Fruit fly (Drosophila melanogaster) whole organism, embryonic: ENCODE measurements around the gene Leash.

Experiments
- Antp ChIP-seq: fragments of 200-800 bp; sonication (Bioruptor generic); optimal IDR thresholded peaks from 3 replicates; lab custom pipeline; 2016; ENCODE audit warnings: missing biosample characterization, missing genetic modification characterization
- Bteb2 ChIP-seq: fragments of 200-800 bp; sonication (Bioruptor generic); optimal IDR thresholded peaks from 2 replicates; lab custom pipeline; 2016; ENCODE audit warnings: missing biosample characterization, missing genetic modification characterization
- CG10431 ChIP-seq: fragments of 200-800 bp; sonication (Bioruptor generic); optimal IDR thresholded peaks from 3 replicates; lab custom pipeline; 2018; ENCODE audit warnings: missing biosample characterization, mild to moderate bottlenecking, missing genetic modification characterization
- CG11456 ChIP-seq: fragments of 200-800 bp; sonication (Bioruptor generic); IDR thresholded peaks from 3 replicates; pipeline ENCODE4 v1.3.6; 2022; ENCODE audit warnings: missing biosample characterization, missing genetic modification characterization
- CG12659 ChIP-seq: fragments of 200-800 bp; sonication (Bioruptor generic); optimal IDR thresholded peaks from 3 replicates; lab custom pipeline; 2017; ENCODE audit warnings: mild to moderate bottlenecking, missing biosample characterization, missing genetic modification reagents, missing genetic modification characterization
- CG13296 ChIP-seq: fragments of 200-800 bp; sonication (Bioruptor generic); optimal IDR thresholded peaks from 3 replicates; lab custom pipeline; 2018; ENCODE audit warnings: missing biosample characterization, mild to moderate bottlenecking, missing genetic modification characterization
- CG18619 ChIP-seq: fragments of 200-800 bp; sonication (Bioruptor generic); optimal IDR thresholded peaks from 3 replicates; lab custom pipeline; 2017; ENCODE audit warnings: missing biosample characterization, mild to moderate bottlenecking, missing genetic modification characterization
- CG2875 ChIP-seq: fragments of 200-800 bp; sonication (Bioruptor generic); optimal IDR thresholded peaks from 2 replicates; lab custom pipeline; 2017; ENCODE audit warnings: missing biosample characterization, mild to moderate bottlenecking, missing genetic modification characterization, missing genetic modification reagents
- CG31388 ChIP-seq: fragments of 200-800 bp; sonication (Bioruptor generic); optimal IDR thresholded peaks from 2 replicates; lab custom pipeline; 2016; ENCODE audit warnings: missing biosample characterization, missing genetic modification characterization
- CG34224 ChIP-seq: fragments of 200-800 bp; sonication (Bioruptor generic); IDR thresholded peaks from 3 replicates; pipeline ENCODE4 v1.3.6; 2022; ENCODE audit warnings: missing biosample characterization, missing genetic modification characterization; ENCODE audit not compliant: partially characterized antibody
- CG4404 ChIP-seq: fragments of 200-800 bp; sonication (Bioruptor generic); IDR thresholded peaks from 2 replicates; pipeline ENCODE4 v1.3.6; 2022; ENCODE audit warnings: missing biosample characterization, missing genetic modification characterization
- CG6254 ChIP-seq: fragments of 200-800 bp; sonication (Bioruptor generic); optimal IDR thresholded peaks from 3 replicates; lab custom pipeline; 2017; ENCODE audit warnings: mild to moderate bottlenecking, missing biosample characterization, missing genetic modification reagents, missing genetic modification characterization
- CG6765 ChIP-seq: fragments of 200-800 bp; sonication (Bioruptor generic); optimal IDR thresholded peaks from 3 replicates; lab custom pipeline; 2017; ENCODE audit warnings: missing biosample characterization, mild to moderate bottlenecking, missing genetic modification characterization
- CG6791 ChIP-seq: fragments of 200-800 bp; sonication (Bioruptor generic); IDR thresholded peaks from 3 replicates; pipeline ENCODE4 v1.3.6; 2022; ENCODE audit warnings: missing biosample characterization, missing genetic modification characterization; ENCODE audit not compliant: partially characterized antibody
- CG6854 ChIP-seq: fragments of 200-800 bp; sonication (Bioruptor generic); optimal IDR thresholded peaks from 3 replicates; lab custom pipeline; 2017; ENCODE audit warnings: missing biosample characterization, mild to moderate bottlenecking, missing genetic modification characterization
- CG7556 ChIP-seq: fragments of 200-800 bp; sonication (Bioruptor generic); optimal IDR thresholded peaks from 2 replicates; lab custom pipeline; 2017; ENCODE audit warnings: missing biosample characterization, mild to moderate bottlenecking, missing genetic modification characterization
- CG7786 ChIP-seq: fragments of 200-800 bp; sonication (Bioruptor generic); optimal IDR thresholded peaks from 2 replicates; lab custom pipeline; 2016; ENCODE audit warnings: missing biosample characterization, missing genetic modification characterization
- CG8089 ChIP-seq: fragments of 200-800 bp; sonication (Bioruptor generic); optimal IDR thresholded peaks from 3 replicates; lab custom pipeline; 2016; ENCODE audit warnings: missing biosample characterization, missing genetic modification characterization
- CG9609 ChIP-seq: fragments of 200-800 bp; sonication (Bioruptor generic); optimal IDR thresholded peaks from 3 replicates; lab custom pipeline; 2016; ENCODE audit warnings: missing biosample characterization, missing genetic modification characterization
- CG9932 ChIP-seq: fragments of 200-800 bp; sonication (Bioruptor generic); IDR thresholded peaks from 2 replicates; pipeline ENCODE4 v1.3.6; 2022; ENCODE audit warnings: missing biosample characterization, missing genetic modification characterization
- CTCF ChIP-seq: fragments of 200-800 bp; sonication (Bioruptor generic); optimal IDR thresholded peaks from 2 replicates; lab custom pipeline; 2017; ENCODE audit warnings: missing biosample characterization, mild to moderate bottlenecking, missing genetic modification characterization, moderate library complexity
- Chrac-16 ChIP-seq: fragments of 200-800 bp; sonication (Bioruptor generic); optimal IDR thresholded peaks from 3 replicates; lab custom pipeline; 2016; ENCODE audit warnings: missing biosample characterization, missing genetic modification characterization
- Gsc ChIP-seq: fragments of 200-800 bp; sonication (Bioruptor generic); IDR thresholded peaks from 2 replicates; pipeline ENCODE4 v1.3.6; 2022; ENCODE audit warnings: missing biosample characterization, missing genetic modification characterization
- Gug ChIP-seq: fragments of 200-800 bp; sonication (Bioruptor generic); IDR thresholded peaks from 4 replicates; pipeline ENCODE4 v1.3.6; 2022; ENCODE audit warnings: missing biosample characterization, missing genetic modification characterization
- Hmr ChIP-seq: fragments of 200-800 bp; sonication (Bioruptor generic); optimal IDR thresholded peaks from 3 replicates; lab custom pipeline; 2017; ENCODE audit warnings: mild to moderate bottlenecking, missing biosample characterization, missing genetic modification reagents, missing genetic modification characterization
- MTF-1 ChIP-seq: fragments of 200-800 bp; sonication (Bioruptor generic); optimal IDR thresholded peaks from 2 replicates; lab custom pipeline; 2018; ENCODE audit warnings: missing biosample characterization, mild to moderate bottlenecking, missing genetic modification characterization, borderline replicate concordance
- NFAT ChIP-seq: fragments of 200-800 bp; sonication (Bioruptor generic); IDR thresholded peaks from 2 replicates; pipeline ENCODE4 v1.3.6; 2022; ENCODE audit warnings: missing biosample characterization, missing genetic modification characterization
- NK7.1 ChIP-seq: fragments of 200-800 bp; sonication (Bioruptor generic); optimal IDR thresholded peaks from 3 replicates; lab custom pipeline; 2016; ENCODE audit warnings: missing biosample characterization, missing genetic modification characterization
- Sin3A ChIP-seq: fragments of >200 bp; optimal IDR thresholded peaks from 2 replicates; lab custom pipeline; 2018
- Trl ChIP-seq, 3 experiments: fragments of >200 bp in 2 of 3; fragments of 200-800 bp in 1 of 3; sonication (Bioruptor generic) in 1 of 3; optimal IDR thresholded peaks; 2 replicates in 1 of 3; 3 replicates in 2 of 3; lab custom pipeline; 2016 to 2017; ENCODE audit warnings: missing biosample characterization in 1 of 3, missing genetic modification characterization in 1 of 3
- Usf ChIP-seq: fragments of 200-800 bp; sonication (Bioruptor generic); optimal IDR thresholded peaks from 2 replicates; lab custom pipeline; 2017; ENCODE audit warnings: missing genotype, missing biosample characterization, missing genetic modification characterization
- ap ChIP-seq: fragments of 200-800 bp; sonication (Bioruptor generic); IDR thresholded peaks from 2 replicates; pipeline ENCODE4 v1.3.6; 2022; ENCODE audit warnings: missing biosample characterization, missing genetic modification characterization
- ara ChIP-seq: fragments of 200-800 bp; sonication (Bioruptor generic); IDR thresholded peaks from 2 replicates; pipeline ENCODE4 v1.3.6; 2022; ENCODE audit warnings: missing biosample characterization, missing genetic modification characterization
- cas ChIP-seq: fragments of 200-800 bp; sonication (Bioruptor generic); IDR thresholded peaks from 2 replicates; pipeline ENCODE4 v1.3.6; 2022; ENCODE audit warnings: missing biosample characterization, missing genetic modification characterization
- crc ChIP-seq: fragments of 200-800 bp; sonication (Bioruptor generic); optimal IDR thresholded peaks from 2 replicates; lab custom pipeline; 2016; ENCODE audit warnings: missing biosample characterization, missing genetic modification characterization
- croc ChIP-seq: fragments of 200-800 bp; sonication (Bioruptor generic); conservative IDR thresholded peaks from 3 replicates; pipeline ENCODE4 v1.3.6; 2022; ENCODE audit warnings: missing biosample characterization, missing genetic modification characterization
- dpn ChIP-seq, 2 experiments: fragments of 200-800 bp; sonication (Bioruptor generic); optimal IDR thresholded peaks; 3 replicates each; lab custom pipeline; 2016; ENCODE audit warnings: missing biosample characterization in 2 of 2, missing genetic modification characterization in 2 of 2
- gem ChIP-seq: fragments of 200-800 bp; sonication (Bioruptor generic); optimal IDR thresholded peaks from 2 replicates; lab custom pipeline; 2019; ENCODE audit warnings: missing biosample characterization, mild to moderate bottlenecking, missing genetic modification characterization, moderate library complexity
- hbn ChIP-seq: fragments of 200-800 bp; sonication (Bioruptor generic); IDR thresholded peaks from 2 replicates; pipeline ENCODE4 v1.3.6; 2022; ENCODE audit warnings: missing biosample characterization, missing genetic modification characterization; ENCODE audit not compliant: partially characterized antibody
- lov ChIP-seq, 2 experiments: fragments of 200-800 bp in 1 of 2; fragments of >200 bp in 1 of 2; sonication (Bioruptor generic) in 1 of 2; IDR thresholded peaks in 1 of 2; optimal IDR thresholded peaks in 1 of 2; 2 replicates in 1 of 2; 3 replicates in 1 of 2; pipeline versions ENCODE4 v1.3.6 to Lab custom; 2017 to 2022; ENCODE audit warnings: missing biosample characterization in 1 of 2, missing genetic modification characterization in 1 of 2
- nerfin-1 ChIP-seq: fragments of 200-800 bp; sonication (Bioruptor generic); optimal IDR thresholded peaks from 3 replicates; lab custom pipeline; 2019; ENCODE audit warnings: missing biosample characterization, mild to moderate bottlenecking, missing genetic modification characterization, moderate library complexity
- nerfin-2 ChIP-seq: fragments of 200-800 bp; sonication (Bioruptor generic); IDR thresholded peaks from 2 replicates; pipeline ENCODE4 v1.3.6; 2022; ENCODE audit warnings: missing biosample characterization, missing genetic modification characterization; ENCODE audit not compliant: partially characterized antibody
- onecut ChIP-seq: fragments of 200-800 bp; sonication (Bioruptor generic); IDR thresholded peaks from 2 replicates; pipeline ENCODE4 v1.3.6; 2022; ENCODE audit warnings: missing biosample characterization, missing genetic modification characterization
- pfk ChIP-seq: fragments of 200-800 bp; sonication (Bioruptor generic); optimal IDR thresholded peaks from 2 replicates; lab custom pipeline; 2018; ENCODE audit warnings: missing biosample characterization, mild to moderate bottlenecking, missing genetic modification characterization, moderate library complexity
- rib ChIP-seq: fragments of 200-800 bp; sonication (Bioruptor generic); IDR thresholded peaks from 2 replicates; pipeline ENCODE4 v1.3.6; 2022; ENCODE audit warnings: missing biosample characterization, missing genetic modification characterization
- sc ChIP-seq, 3 experiments: fragments of >200 bp in 2 of 3; fragments of 200-800 bp in 1 of 3; sonication (Bioruptor generic) in 1 of 3; optimal IDR thresholded peaks; 2 replicates in 2 of 3; 3 replicates in 1 of 3; lab custom pipeline; 2017; ENCODE audit warnings: mild to moderate bottlenecking in 1 of 3, missing biosample characterization in 1 of 3, missing genetic modification characterization in 1 of 3, missing genetic modification reagents in 1 of 3
- schlank ChIP-seq: fragments of 200-800 bp; sonication (Bioruptor generic); optimal IDR thresholded peaks from 2 replicates; lab custom pipeline; 2018; ENCODE audit warnings: missing biosample characterization, mild to moderate bottlenecking, missing genetic modification characterization
- slbo ChIP-seq: fragments of 200-800 bp; sonication (Bioruptor generic); IDR thresholded peaks from 2 replicates; pipeline ENCODE4 v1.3.6; 2022; ENCODE audit warnings: missing biosample characterization, missing genetic modification characterization
- tin ChIP-seq: fragments of 200-800 bp; sonication (Bioruptor generic); optimal IDR thresholded peaks from 3 replicates; lab custom pipeline; 2016; ENCODE audit warnings: missing biosample characterization, missing genetic modification characterization

Leash gene

DNA sequence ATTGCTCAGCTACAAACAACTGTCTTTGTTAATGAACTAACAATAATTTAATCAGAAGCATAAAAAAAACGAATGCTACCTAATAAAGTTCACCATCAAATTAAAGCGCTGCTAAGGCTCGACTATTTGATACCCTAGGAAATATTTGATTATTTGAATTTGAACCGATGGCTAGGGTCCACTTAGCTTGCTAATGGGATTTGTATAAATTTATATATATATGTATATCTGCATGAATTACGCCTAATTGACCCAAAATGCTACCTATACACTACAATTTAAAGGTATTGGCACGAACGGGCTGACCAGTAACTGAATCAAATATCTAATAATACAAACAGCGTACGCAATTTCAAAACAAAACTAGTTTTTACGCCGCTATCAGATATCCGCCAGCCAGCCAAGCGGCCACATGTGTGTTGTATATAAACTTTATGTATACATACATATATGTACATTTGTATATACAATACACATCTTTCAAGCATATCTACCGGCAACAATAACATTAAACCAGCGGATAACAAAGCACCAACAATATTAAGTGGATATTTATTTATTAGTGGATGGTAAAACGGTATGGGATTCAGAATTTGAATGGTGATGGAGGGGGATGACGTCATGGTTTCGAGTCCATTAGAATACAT is 1.2 kb upstream of the Leash start (continued):
- TF ChIP-seq rib (GFP tag; lab: Robert Waterston, UW) (peak; percentile 84), croc (GFP tag; lab: Robert Waterston, UW) (no peak; the same call in 2 of the 3 replicates), CG7786 (GFP tag; lab: Kevin White, UChicago) (no peak), CG18619 (GFP tag; lab: Kevin White, UChicago) (peak; percentile 49), CG4404 (GFP tag; lab: Robert Waterston, UW) (peak; percentile 41), CG6791 (GFP tag; lab: Robert Waterston, UW) (no peak), nerfin-1 (peak; percentile 54), NFAT (GFP tag; lab: Robert Waterston, UW) (peak; percentile 87), CG10431 (GFP tag; lab: Kevin White, UChicago) (no peak), CG9932 (GFP tag; lab: Robert Waterston, UW) (peak; percentile 83), CG6765 (peak; percentile 19), CG2875 (GFP tag; lab: Kevin White, UChicago) (peak; percentile 35), sc (optimal IDR thresholded peaks at IDR 0.05; lab: Kevin White, UChicago) (no peak), sc (GFP tag; optimal IDR thresholded peaks at IDR 0.05; lab: Kevin White, UChicago) (no peak), Bteb2 (GFP tag; lab: Kevin White, UChicago) (no peak), Trl (optimal IDR thresholded peaks at IDR 0.05; lab: Kevin White, UChicago) (no peak), Trl (GFP tag; optimal IDR thresholded peaks at IDR 0.05; lab: Kevin White, UChicago) (no peak), Usf (GFP tag; lab: Kevin White, UChicago) (no peak), gem (tag; lab: Kevin White, UChicago) (peak; percentile 83), cas (GFP tag; lab: Robert Waterston, UW) (peak; percentile 65), Gsc (peak; percentile 9; the same call in 1 of the 2 replicates), dpn (GFP tag; optimal IDR thresholded peaks at IDR 0.05; lab: Kevin White, UChicago) (peak; percentile 6 to 34), CG13296 (GFP tag; lab: Kevin White, UChicago) (peak; percentile 87), ara (peak; percentile 59; the same call in 1 of the 2 replicates), onecut (peak; percentile 66), CG8089 (no peak), Chrac-16 (GFP tag; lab: Kevin White, UChicago) (no peak), schlank (tag; lab: Kevin White, UChicago) (peak; percentile 45), Hmr (GFP tag; lab: Kevin White, UChicago) (peak; percentile 77), Sin3A (no peak), ap (GFP tag; lab: Robert Waterston, UW) (peak; percentile 54), lov (optimal IDR thresholded peaks at IDR 0.05; lab: Kevin White, UChicago) (no peak), lov (GFP tag; IDR thresholded peaks at IDR 0.05; lab: Robert Waterston, UW) (peak; percentile 72; the same call in 2 of the 3 replicates), CG34224 (GFP tag; lab: Robert Waterston, UW) (no peak), Antp (no peak), tin (GFP tag; lab: Kevin White, UChicago) (peak; percentile 18), CG6254 (GFP tag; lab: Kevin White, UChicago) (peak; percentile 44), CG6854 (GFP tag; lab: Kevin White, UChicago) (peak; percentile 64), CG7556 (GFP tag; lab: Kevin White, UChicago) (peak; percentile 60), CG9609 (GFP tag; lab: Kevin White, UChicago) (no peak), CG11456 (GFP tag; lab: Robert Waterston, UW) (peak; percentile 88), NK7.1 (GFP tag; lab: Kevin White, UChicago) (no peak), MTF-1 (peak; percentile 55), slbo (GFP tag; lab: Robert Waterston, UW) (peak; percentile 81), CG12659 (GFP tag; lab: Kevin White, UChicago) (peak; percentile 65), CTCF (GFP tag; lab: Kevin White, UChicago) (no peak), Gug (GFP tag; lab: Robert Waterston, UW) (peak; percentile 66; the same call in 3 of the 4 replicates), hbn (GFP tag; lab: Robert Waterston, UW) (no peak), CG31388 (GFP tag; lab: Kevin White, UChicago) (no peak), nerfin-2 (GFP tag; lab: Robert Waterston, UW) (no peak), pfk (GFP tag; lab: Kevin White, UChicago) (no peak), crc (GFP tag; lab: Kevin White, UChicago) (no peak)
